Worm (Caenorhabditis elegans) whole organism, young adult: ENCODE data around the gene F09G2.2.

Experiments used
- B0035.1 ChIP-seq: sonication (generic microtip); optimal IDR thresholded peaks from 2 replicates; lab custom pipeline; 2016; ENCODE audit warnings: missing genetic modification characterization, mild to moderate bottlenecking, missing compliant biosample characterization, missing genotype, missing genetic modification reagents
- B0336.3 ChIP-seq: fragments of 200-800 bp; sonication (Bioruptor generic); IDR thresholded peaks from 2 replicates; pipeline ENCODE4 v1.3.6; 2022; ENCODE audit warnings: missing genetic modification characterization, missing compliant biosample characterization
- D2030.7 ChIP-seq: fragments of 200-800 bp; sonication (Bioruptor generic); IDR thresholded peaks from 2 replicates; pipeline ENCODE4 v1.3.6; 2022; ENCODE audit warnings: missing genetic modification reagents, missing genetic modification characterization, missing compliant biosample characterization
- F33H1.4 ChIP-seq: fragments of 200-800 bp; sonication (Bioruptor generic); IDR thresholded peaks from 2 replicates; pipeline ENCODE4 v1.3.6; 2022; ENCODE audit warnings: missing genetic modification reagents, missing genetic modification characterization, missing compliant biosample characterization
- F57A8.1 ChIP-seq: fragments of 200-800 bp; sonication (Bioruptor generic); optimal IDR thresholded peaks from 2 replicates; lab custom pipeline; 2018; ENCODE audit warnings: mild to moderate bottlenecking, missing genetic modification characterization, moderate library complexity, missing compliant biosample characterization
- K12H6.12 ChIP-seq: fragments of 200-800 bp; sonication (Bioruptor generic); optimal IDR thresholded peaks from 2 replicates; lab custom pipeline; 2018; ENCODE audit warnings: mild to moderate bottlenecking, missing genetic modification characterization, missing compliant biosample characterization
- T07F8.4 ChIP-seq: sonication (generic microtip); optimal IDR thresholded peaks from 2 replicates; lab custom pipeline; 2016; ENCODE audit warnings: mild to moderate bottlenecking, missing genetic modification characterization, moderate library complexity, missing compliant biosample characterization
- Y53F4B.3 ChIP-seq: fragments of 200-800 bp; sonication (Bioruptor generic); IDR thresholded peaks from 2 replicates; pipeline ENCODE4 v1.3.6; 2022; ENCODE audit warnings: missing genetic modification reagents, missing genetic modification characterization, missing compliant biosample characterization
- Y56A3A.18 ChIP-seq: fragments of 200-800 bp; sonication (Bioruptor generic); IDR thresholded peaks from 2 replicates; pipeline ENCODE4 v1.3.6; 2022; ENCODE audit warnings: missing genetic modification reagents, missing genetic modification characterization, missing compliant biosample characterization
- aptf-2 ChIP-seq: fragments of 200-800 bp; sonication (Bioruptor generic); conservative IDR thresholded peaks from 2 replicates; pipeline ENCODE4 v1.3.6; 2022; ENCODE audit warnings: missing genetic modification reagents, missing genetic modification characterization, missing compliant biosample characterization
- aptf-3 ChIP-seq: fragments of 200-800 bp; sonication (Bioruptor generic); IDR thresholded peaks from 2 replicates; pipeline ENCODE4 v1.3.6; 2022; ENCODE audit warnings: missing genetic modification characterization, missing compliant biosample characterization
- ccch-3 ChIP-seq: fragments of 200-800 bp; sonication (Bioruptor generic); optimal IDR thresholded peaks from 2 replicates; lab custom pipeline; 2018; ENCODE audit warnings: mild to moderate bottlenecking, missing genetic modification characterization, missing compliant biosample characterization
- cebp-2 ChIP-seq: fragments of 200-800 bp; sonication (Bioruptor generic); IDR thresholded peaks from 2 replicates; pipeline ENCODE4 v1.3.6; 2022; ENCODE audit warnings: missing genetic modification characterization, missing compliant biosample characterization
- ceh-27 ChIP-seq: fragments of 200-800 bp; sonication (Bioruptor generic); optimal IDR thresholded peaks from 2 replicates; lab custom pipeline; 2018; ENCODE audit warnings: mild to moderate bottlenecking, missing genetic modification characterization, moderate library complexity, missing compliant biosample characterization
- ceh-40 ChIP-seq: fragments of 200-800 bp; sonication (Bioruptor generic); IDR thresholded peaks from 2 replicates; pipeline ENCODE4 v1.3.6; 2022; ENCODE audit warnings: missing genetic modification characterization, missing compliant biosample characterization
- ceh-91 ChIP-seq: fragments of 200-800 bp; sonication (Bioruptor generic); IDR thresholded peaks from 2 replicates; pipeline ENCODE4 v1.3.6; 2022; ENCODE audit warnings: missing genetic modification reagents, missing genetic modification characterization, missing compliant biosample characterization
- dpff-1 ChIP-seq: sonication (generic microtip); optimal IDR thresholded peaks from 2 replicates; lab custom pipeline; 2017; ENCODE audit warnings: mild to moderate bottlenecking, missing genetic modification characterization, missing compliant biosample characterization
- dpl-1 ChIP-seq: fragments of 150-350 bp; optimal IDR thresholded peaks from 2 replicates; lab custom pipeline; 2014; ENCODE audit warnings: missing biosample characterization, missing genetic modification reagents, missing genetic modification characterization
- egl-44 ChIP-seq: fragments of 200-800 bp; sonication (Bioruptor generic); IDR thresholded peaks from 2 replicates; pipeline ENCODE4 v1.3.6; 2022; ENCODE audit warnings: missing genetic modification reagents, missing genetic modification characterization, missing compliant biosample characterization
- egrh-3 ChIP-seq: fragments of 200-800 bp; sonication (Bioruptor generic); IDR thresholded peaks from 2 replicates; pipeline ENCODE4 v1.3.6; 2022; ENCODE audit warnings: missing genetic modification reagents, missing genetic modification characterization, missing compliant biosample characterization
- gei-17 ChIP-seq: fragments of 200-800 bp; sonication (Bioruptor generic); optimal IDR thresholded peaks from 2 replicates; lab custom pipeline; 2018; ENCODE audit warnings: mild to moderate bottlenecking, missing genetic modification characterization, missing compliant biosample characterization
- hlh-26 ChIP-seq: fragments of 200-800 bp; sonication (Bioruptor generic); conservative IDR thresholded peaks from 2 replicates; pipeline ENCODE4 v1.3.6; 2022; ENCODE audit warnings: missing genetic modification reagents, missing genetic modification characterization, missing compliant biosample characterization
- hmg-1.2 ChIP-seq: fragments of 200-800 bp; sonication (Bioruptor generic); IDR thresholded peaks from 2 replicates; pipeline ENCODE4 v1.3.6; 2022; ENCODE audit warnings: missing genetic modification reagents, missing genetic modification characterization, missing compliant biosample characterization
- hsf-1 ChIP-seq: fragments of 200-800 bp; sonication (Bioruptor generic); IDR thresholded peaks from 2 replicates; pipeline ENCODE4 v1.3.6; 2022; ENCODE audit warnings: missing genetic modification reagents, missing genetic modification characterization, missing compliant biosample characterization
- let-526 ChIP-seq: fragments of 200-800 bp; sonication (Bioruptor generic); IDR thresholded peaks from 2 replicates; pipeline ENCODE4 v1.3.6; 2022; ENCODE audit warnings: missing genetic modification reagents, missing genetic modification characterization, missing compliant biosample characterization
- lin-26 ChIP-seq: fragments of 200-800 bp; sonication (Bioruptor generic); IDR thresholded peaks from 2 replicates; pipeline ENCODE4 v1.3.6; 2022; ENCODE audit warnings: missing genetic modification reagents, missing genetic modification characterization, missing compliant biosample characterization
- lin-35 ChIP-seq, 3 experiments: fragments of 150-350 bp in 2 of 3; sonication (generic microtip) in 1 of 3; optimal IDR thresholded peaks; 2 replicates each; lab custom pipeline; 2014 to 2018; ENCODE audit warnings: missing biosample characterization in 3 of 3, missing genetic modification characterization in 3 of 3, missing genetic modification reagents in 3 of 3
- lir-1 ChIP-seq: fragments of 200-800 bp; sonication (Bioruptor generic); conservative IDR thresholded peaks from 2 replicates; pipeline ENCODE4 v1.3.6; 2022; ENCODE audit warnings: missing genetic modification reagents, missing genetic modification characterization, missing compliant biosample characterization
- lsy-27 ChIP-seq: sonication (generic microtip); optimal IDR thresholded peaks from 2 replicates; lab custom pipeline; 2017; ENCODE audit warnings: missing genetic modification characterization, mild to moderate bottlenecking, missing compliant biosample characterization, antibody characterized with exemption, missing genotype, borderline replicate concordance; ENCODE audit not compliant: insufficient read depth
- madf-6 ChIP-seq: fragments of 200-800 bp; sonication (Bioruptor generic); IDR thresholded peaks from 2 replicates; pipeline ENCODE4 v1.3.6; 2022; ENCODE audit warnings: missing genetic modification reagents, missing genetic modification characterization, missing compliant biosample characterization
- mxl-1 ChIP-seq: sonication (generic microtip); optimal IDR thresholded peaks from 2 replicates; lab custom pipeline; 2016; ENCODE audit warnings: missing genetic modification characterization, missing compliant biosample characterization
- nhr-120 ChIP-seq: fragments of 200-800 bp; sonication (Bioruptor generic); IDR thresholded peaks from 2 replicates; pipeline ENCODE4 v1.3.6; 2022; ENCODE audit warnings: missing genetic modification characterization, missing compliant biosample characterization
- nhr-27 ChIP-seq: fragments of 200-800 bp; sonication (Bioruptor generic); optimal IDR thresholded peaks from 2 replicates; lab custom pipeline; 2018; ENCODE audit warnings: mild to moderate bottlenecking, missing genetic modification characterization, moderate library complexity, missing compliant biosample characterization
- nhr-80 ChIP-seq: sonication (generic microtip); optimal IDR thresholded peaks from 2 replicates; lab custom pipeline; 2016; ENCODE audit warnings: missing genetic modification characterization, missing compliant biosample characterization
- pbrm-1 ChIP-seq: fragments of 200-800 bp; sonication (Bioruptor generic); IDR thresholded peaks from 2 replicates; pipeline ENCODE4 v1.3.6; 2022; ENCODE audit warnings: missing genetic modification reagents, missing genetic modification characterization, missing compliant biosample characterization
- repo-1 ChIP-seq: sonication (generic microtip); optimal IDR thresholded peaks from 2 replicates; lab custom pipeline; 2017; ENCODE audit warnings: mild to moderate bottlenecking, missing genetic modification characterization, missing compliant biosample characterization
- sdz-38 ChIP-seq: sonication (generic microtip); optimal IDR thresholded peaks from 2 replicates; lab custom pipeline; 2016; ENCODE audit warnings: missing genotype, missing genetic modification characterization, missing compliant biosample characterization
- sea-2 ChIP-seq: fragments of 200-800 bp; sonication (Bioruptor generic); IDR thresholded peaks from 2 replicates; pipeline ENCODE4 v1.3.6; 2022; ENCODE audit warnings: missing genetic modification characterization, missing compliant biosample characterization
- snpc-3.4 ChIP-seq: sonication (generic microtip); optimal IDR thresholded peaks from 2 replicates; lab custom pipeline; 2017; ENCODE audit warnings: missing genetic modification characterization, mild to moderate bottlenecking, missing compliant biosample characterization, antibody characterized with exemption, moderate library complexity, missing genotype, missing genetic modification reagents
- snpc-4 ChIP-seq, 5 experiments: fragments of 150-350 bp in 1 of 5; sonication (generic microtip) in 4 of 5; optimal IDR thresholded peaks; 2 replicates each; lab custom pipeline; 2014 to 2018; ENCODE audit warnings: missing genetic modification characterization in 5 of 5, missing biosample characterization in 3 of 5, antibody characterized with exemption in 2 of 5, mild to moderate bottlenecking in 2 of 5, missing compliant biosample characterization in 2 of 5, missing genotype in 2 of 5, moderate library complexity in 2 of 5, missing genetic modification reagents in 1 of 5
- tbp1 ChIP-seq: fragments of 200-800 bp; sonication (Bioruptor generic); optimal IDR thresholded peaks from 2 replicates; lab custom pipeline; 2018; ENCODE audit warnings: mild to moderate bottlenecking, missing genetic modification characterization, missing compliant biosample characterization
- tlf-1 ChIP-seq: fragments of 200-800 bp; sonication (Bioruptor generic); optimal IDR thresholded peaks from 2 replicates; lab custom pipeline; 2018; ENCODE audit warnings: mild to moderate bottlenecking, missing genetic modification characterization, missing compliant biosample characterization
- xnd-1 ChIP-seq: sonication (generic microtip); optimal IDR thresholded peaks from 2 replicates; lab custom pipeline; 2016; ENCODE audit warnings: missing genotype, missing genetic modification reagents, missing genetic modification characterization, missing compliant biosample characterization
- zim-3 ChIP-seq: sonication (generic microtip); optimal IDR thresholded peaks from 2 replicates; lab custom pipeline; 2017; ENCODE audit warnings: mild to moderate bottlenecking, missing genetic modification characterization, moderate library complexity, missing compliant biosample characterization
- ztf-22 ChIP-seq: fragments of 200-800 bp; sonication (Bioruptor generic); optimal IDR thresholded peaks from 2 replicates; lab custom pipeline; 2018; ENCODE audit warnings: mild to moderate bottlenecking, missing genetic modification characterization, moderate library complexity, missing compliant biosample characterization
- ztf-25 ChIP-seq: fragments of 200-800 bp; sonication (Bioruptor generic); IDR thresholded peaks from 2 replicates; pipeline ENCODE4 v1.3.6; 2022; ENCODE audit warnings: missing genetic modification reagents, missing genetic modification characterization, missing compliant biosample characterization
- ztf-28 ChIP-seq: fragments of 200-800 bp; sonication (Bioruptor generic); IDR thresholded peaks from 2 replicates; pipeline ENCODE4 v1.3.6; 2022; ENCODE audit warnings: missing genetic modification reagents, missing genetic modification characterization, missing compliant biosample characterization

The F09G2.2 gene

ce11 chrV:7198403-7198802 is 1.7 kb downstream of the F09G2.2 start (continued):
- TF ChIP-seq mxl-1 (tag; lab: Kevin White, UChicago) (no peak), ceh-27 (GFP tag; lab: Kevin White, UChicago) (no peak), Y53F4B.3 (GFP tag; lab: Robert Waterston, UW) (no peak), zim-3 (tag; lab: Kevin White, UChicago) (no peak), pbrm-1 (peak; percentile 39; the same call in 1 of the 2 replicates), madf-6 (GFP tag; lab: Robert Waterston, UW) (peak; percentile 67; the same call in 1 of the 2 replicates), ceh-40 (GFP tag; lab: Robert Waterston, UW) (0 out of 2 replicates have a peak, but pooled peaks have one; percentile 45), aptf-3 (no peak), hsf-1 (GFP tag; lab: Robert Waterston, UW) (peak; percentile 72), tlf-1 (GFP tag; lab: Kevin White, UChicago) (peak; percentile 71), ztf-28 (GFP tag; lab: Robert Waterston, UW) (no peak), xnd-1 (tag; lab: Kevin White, UChicago) (peak; percentile 56), sdz-38 (tag; lab: Kevin White, UChicago) (no peak), B0035.1 (tag; lab: Kevin White, UChicago) (no peak), nhr-120 (GFP tag; lab: Robert Waterston, UW) (no peak), repo-1 (tag; lab: Kevin White, UChicago) (peak; percentile 79), nhr-27 (tag; lab: Kevin White, UChicago) (no peak), K12H6.12 (no peak), nhr-80 (tag; lab: Kevin White, UChicago) (peak; percentile 95), dpff-1 (tag; lab: Kevin White, UChicago) (peak; percentile 1), egl-44 (GFP tag; lab: Robert Waterston, UW) (no peak), snpc-3.4 (tag; lab: Kevin White, UChicago) (peak; percentile 6), aptf-2 (no peak), Y56A3A.18 (GFP tag; lab: Robert Waterston, UW) (0 out of 2 replicates have a peak, but pooled peaks have one; percentile 54), hlh-26 (GFP tag; lab: Robert Waterston, UW) (no peak), T07F8.4 (tag; lab: Kevin White, UChicago) (no peak), lin-35 (GFP tag; optimal IDR thresholded peaks at IDR 0.05; lab: Kevin White, UChicago) (no peak), lsy-27 (tag; lab: Kevin White, UChicago) (no peak), ztf-25 (GFP tag; lab: Robert Waterston, UW) (0 out of 2 replicates have a peak, but pooled peaks have one; percentile 59), F57A8.1 (no peak)

- no peak for TF ChIP-seq B0035.1 (tag; lab: Kevin White, UChicago)
- TF ChIP-seq ccch-3 (GFP tag; lab: Kevin White, UChicago), result no peak
- no peak for TF ChIP-seq B0336.3
- TF ChIP-seq snpc-4 (GFP tag; optimal IDR thresholded peaks at IDR 0.05; lab: Kevin White, UChicago), result no peak
- TF ChIP-seq snpc-4 (tag; optimal IDR thresholded peaks at IDR 0.05; lab: Kevin White, UChicago), result no peak
- no peak for TF ChIP-seq hlh-26 (GFP tag; lab: Robert Waterston, UW)
- no peak for TF ChIP-seq dpl-1 (GFP tag; lab: Kevin White, UChicago)
- TF ChIP-seq tbp1 (GFP tag; lab: Kevin White, UChicago), result peak; percentile 31
- no peak for TF ChIP-seq let-526 (GFP tag; lab: Robert Waterston, UW)
- TF ChIP-seq F33H1.4 (GFP tag; lab: Robert Waterston, UW), result peak; percentile 93
- TF ChIP-seq ceh-91 (GFP tag; lab: Robert Waterston, UW), result peak; percentile 51
- peak; percentile 89 for TF ChIP-seq xnd-1 (tag; lab: Kevin White, UChicago)
- no peak for TF ChIP-seq hmg-1.2 (GFP tag; lab: Robert Waterston, UW)
- TF ChIP-seq lin-26 (GFP tag; lab: Robert Waterston, UW), result no peak
- TF ChIP-seq Y53F4B.3 (GFP tag; lab: Robert Waterston, UW), result no peak
- no peak for TF ChIP-seq ztf-22 (GFP tag; lab: Kevin White, UChicago)
- TF ChIP-seq egrh-3 (GFP tag; lab: Robert Waterston, UW), result no peak
- no peak for TF ChIP-seq gei-17 (GFP tag; lab: Kevin White, UChicago)
- TF ChIP-seq D2030.7 (GFP tag; lab: Robert Waterston, UW), result peak; percentile 54; the same call in 1 of the 2 replicates
- no peak for TF ChIP-seq lir-1 (GFP tag; lab: Robert Waterston, UW)
- TF ChIP-seq cebp-2 (GFP tag; lab: Robert Waterston, UW), result no peak
- TF ChIP-seq nhr-80 (tag; lab: Kevin White, UChicago), result no peak
- TF ChIP-seq sdz-38 (tag; lab: Kevin White, UChicago), result no peak
- no peak for TF ChIP-seq sea-2 (GFP tag; lab: Robert Waterston, UW)
Observed at ce11 chrV:7199077-7199476, 2.4 kb downstream of the F09G2.2 start.
